Fruit fly (Drosophila melanogaster) whole organism, pupa: ENCODE measurements around the gene mag.
"Not testable (repeated sequence)": the region's sequence is repeated elsewhere in the genome, so short reads cannot be mapped to it uniquely, and the experiment has no call there.

Experiments
- CG10348 ChIP-seq: fragments of 200-800 bp; sonication (Bioruptor generic); IDR thresholded peaks from 2 replicates; pipeline ENCODE4 v1.3.6; 2022; ENCODE audit warnings: missing biosample characterization, missing genetic modification characterization
- CG12605 ChIP-seq: fragments of 200-800 bp; sonication (Bioruptor generic); IDR thresholded peaks from 2 replicates; pipeline ENCODE4 v1.3.6; 2022; ENCODE audit warnings: missing biosample characterization, missing genetic modification characterization
- CG13204 ChIP-seq: fragments of 200-800 bp; sonication (Bioruptor generic); optimal IDR thresholded peaks from 2 replicates; lab custom pipeline; 2018; ENCODE audit warnings: missing biosample characterization, mild to moderate bottlenecking, missing genetic modification characterization, moderate library complexity
- CG14655 ChIP-seq: fragments of 200-800 bp; sonication (Bioruptor generic); optimal IDR thresholded peaks from 3 replicates; lab custom pipeline; 2017; ENCODE audit warnings: mild to moderate bottlenecking, missing biosample characterization, missing genetic modification reagents, missing genetic modification characterization
- CG15710 ChIP-seq: fragments of 200-800 bp; sonication (Bioruptor generic); optimal IDR thresholded peaks from 2 replicates; lab custom pipeline; 2018; ENCODE audit warnings: missing biosample characterization, mild to moderate bottlenecking, missing genetic modification characterization, moderate library complexity
- CG17806 ChIP-seq: fragments of 200-800 bp; sonication (Bioruptor generic); optimal IDR thresholded peaks from 2 replicates; lab custom pipeline; 2018; ENCODE audit warnings: missing biosample characterization, mild to moderate bottlenecking, missing genetic modification characterization, moderate library complexity
- CG32121 ChIP-seq: fragments of 200-800 bp; sonication (Bioruptor generic); IDR thresholded peaks from 2 replicates; pipeline ENCODE4 v1.3.6; 2022; ENCODE audit warnings: missing biosample characterization, missing genetic modification characterization
- CG34367 ChIP-seq: fragments of 200-800 bp; sonication (Bioruptor generic); optimal IDR thresholded peaks from 2 replicates; lab custom pipeline; 2018; ENCODE audit warnings: missing biosample characterization, mild to moderate bottlenecking, missing genetic modification characterization
- CG4496 ChIP-seq: fragments of 200-800 bp; sonication (Bioruptor generic); IDR thresholded peaks from 3 replicates; pipeline ENCODE4 v1.3.6; 2022; ENCODE audit warnings: missing biosample characterization, missing genetic modification characterization
- CG8159 ChIP-seq: fragments of 200-800 bp; sonication (Bioruptor generic); optimal IDR thresholded peaks from 3 replicates; lab custom pipeline; 2018; ENCODE audit warnings: missing biosample characterization, mild to moderate bottlenecking, missing genetic modification characterization, moderate library complexity
- CG8301 ChIP-seq: fragments of 200-800 bp; sonication (Bioruptor generic); optimal IDR thresholded peaks from 2 replicates; lab custom pipeline; 2018; ENCODE audit warnings: missing biosample characterization, mild to moderate bottlenecking, missing genetic modification characterization
- CG9948 ChIP-seq: fragments of 200-800 bp; sonication (Bioruptor generic); optimal IDR thresholded peaks from 2 replicates; lab custom pipeline; 2018; ENCODE audit warnings: missing biosample characterization, mild to moderate bottlenecking, missing genetic modification characterization, moderate library complexity
- D1 ChIP-seq: fragments of 200-800 bp; sonication (Bioruptor generic); optimal IDR thresholded peaks from 2 replicates; lab custom pipeline; 2018; ENCODE audit warnings: missing biosample characterization, mild to moderate bottlenecking, missing genetic modification characterization, moderate library complexity
- EcR ChIP-seq: fragments of 200-800 bp; sonication (Bioruptor generic); optimal IDR thresholded peaks from 3 replicates; lab custom pipeline; 2019; ENCODE audit warnings: missing biosample characterization, missing genetic modification characterization, mild to moderate bottlenecking, moderate library complexity, missing genetic modification reagents
- Ets98B ChIP-seq: fragments of 200-800 bp; sonication (Bioruptor generic); IDR thresholded peaks from 2 replicates; pipeline ENCODE4 v1.3.6; 2022; ENCODE audit warnings: missing biosample characterization, missing genetic modification characterization
- Pif1A ChIP-seq: fragments of 200-800 bp; sonication (Bioruptor generic); optimal IDR thresholded peaks from 3 replicates; lab custom pipeline; 2016; ENCODE audit warnings: missing biosample characterization, missing genetic modification characterization
- Pif1B ChIP-seq: fragments of 200-800 bp; sonication (Bioruptor generic); optimal IDR thresholded peaks from 3 replicates; lab custom pipeline; 2016; ENCODE audit warnings: missing biosample characterization, missing genetic modification characterization
- Snoo ChIP-seq: fragments of 200-800 bp; sonication (Bioruptor generic); optimal IDR thresholded peaks from 3 replicates; lab custom pipeline; 2017; ENCODE audit warnings: missing biosample characterization, mild to moderate bottlenecking, missing genetic modification characterization, inconsistent platforms
- fd96Ca ChIP-seq: fragments of 200-800 bp; sonication (Bioruptor generic); IDR thresholded peaks from 3 replicates; pipeline ENCODE4 v1.3.6; 2022; ENCODE audit warnings: missing biosample characterization, missing genetic modification characterization
- gl ChIP-seq: fragments of 200-800 bp; sonication (Bioruptor generic); optimal IDR thresholded peaks from 2 replicates; lab custom pipeline; 2018; ENCODE audit warnings: missing biosample characterization, mild to moderate bottlenecking, missing genetic modification characterization
- rn ChIP-seq: fragments of 200-800 bp; sonication (Bioruptor generic); IDR thresholded peaks from 2 replicates; pipeline ENCODE4 v1.3.6; 2022; ENCODE audit warnings: missing biosample characterization, missing genetic modification characterization

mag gene

DNA sequence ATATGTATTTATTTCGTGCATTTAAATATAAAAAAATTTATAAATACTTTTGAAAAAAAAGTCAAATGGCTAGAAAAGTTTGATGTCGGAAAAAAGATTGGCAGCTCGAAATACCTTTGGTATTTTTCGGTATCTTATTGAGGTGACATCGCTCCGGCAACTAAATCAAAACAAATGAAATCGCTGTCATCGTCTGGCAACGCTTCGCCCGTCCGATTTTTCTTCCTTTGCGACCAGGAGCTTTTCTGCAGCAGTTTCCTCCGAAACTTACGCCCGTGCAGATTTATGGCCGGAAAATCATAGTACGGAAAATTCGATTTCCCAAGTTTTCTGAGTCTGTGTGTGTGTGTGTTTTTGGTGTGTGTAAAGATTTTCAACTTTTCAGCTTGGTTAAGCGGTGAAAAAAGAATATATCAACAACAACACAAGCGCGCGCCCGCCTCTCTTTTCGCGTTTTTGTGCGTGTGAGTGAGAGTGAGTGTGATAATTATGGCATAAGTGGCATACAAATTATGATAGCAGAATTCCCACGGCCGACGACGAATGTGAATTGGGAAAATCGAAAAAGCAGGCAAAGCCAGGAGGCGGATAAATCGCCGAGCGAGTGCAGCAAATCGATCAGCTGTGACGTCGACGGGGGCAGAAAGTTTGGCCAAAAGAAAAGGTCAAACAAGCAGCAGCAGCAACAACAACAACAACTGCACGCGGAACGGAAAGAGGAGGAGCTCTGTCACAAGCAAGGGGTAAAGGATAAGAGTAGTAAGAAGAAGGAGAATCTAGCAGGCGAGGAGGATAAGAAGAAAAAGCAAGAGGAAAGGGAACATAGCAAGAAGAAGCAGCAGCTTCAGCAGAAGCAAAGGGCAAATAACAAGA is 36.9 kb downstream of the mag start, which contains the start of gene CG32425:
TSS of gene CG32425 (plus strand) at position 200 of the 873 bp plus-strand sequence.
- peak; percentile 61; the same call in 1 of the 3 replicates for TF ChIP-seq CG4496
- TF ChIP-seq CG17806: peak; percentile 1
- TF ChIP-seq Ets98B (GFP tag; lab: Robert Waterston, UW): 0 out of 2 replicates have a peak, but pooled peaks have one; percentile 19
- TF ChIP-seq gl (tag; lab: Kevin White, UChicago): peak; percentile 26
- no peak for TF ChIP-seq Pif1B (GFP tag; lab: Kevin White, UChicago)
- peak; percentile 32 for TF ChIP-seq EcR (GFP tag; lab: Kevin White, UChicago)
- TF ChIP-seq, all 21 proteins: peak for 5

DNA sequence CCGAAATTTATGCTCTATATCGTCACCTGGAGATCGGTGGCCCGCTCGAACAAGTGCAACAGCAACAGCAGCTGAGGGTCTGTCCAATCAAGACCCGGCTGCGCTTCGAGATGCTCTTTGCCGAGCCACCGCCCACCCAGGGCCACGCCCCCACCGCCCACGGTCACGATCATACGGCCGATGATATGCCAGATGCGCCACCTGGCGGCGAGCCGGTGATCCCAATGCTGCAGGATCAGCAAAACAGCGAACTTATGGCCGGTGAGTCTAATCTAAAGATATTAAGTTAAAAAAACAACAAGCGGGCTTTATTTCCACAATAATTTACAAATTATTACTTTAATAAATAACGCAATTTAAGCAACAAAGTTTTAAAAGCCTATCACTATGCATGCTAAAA is 37.7 kb downstream of the mag start:
- TF ChIP-seq CG32121 (GFP tag; lab: Robert Waterston, UW): 0 out of 2 replicates have a peak, but pooled peaks have one; percentile 18
- TF ChIP-seq D1: peak; percentile 29
- TF ChIP-seq rn: no peak
- TF ChIP-seq Pif1B (GFP tag; lab: Kevin White, UChicago): no peak

DNA sequence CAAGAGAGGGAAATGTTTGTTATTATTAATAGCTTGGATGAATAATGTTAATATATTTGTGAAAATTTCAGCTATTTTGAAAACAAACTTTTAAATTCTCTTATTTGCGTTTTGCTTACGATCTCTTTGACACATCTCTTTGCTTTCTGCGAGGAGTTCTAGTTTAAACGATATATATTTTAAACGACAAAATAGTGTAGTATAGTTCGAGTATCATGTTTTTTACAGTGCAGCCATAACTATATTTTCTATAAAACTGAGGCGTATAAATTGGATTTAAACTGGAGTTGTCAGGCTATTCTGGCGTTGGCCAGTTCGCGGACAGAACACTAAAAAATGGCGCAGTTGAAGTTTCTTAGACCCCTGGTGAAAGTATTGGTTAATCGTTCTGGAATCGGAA is 39.1 kb downstream of the mag start, which contains the start of gene CG18281:
TSS of gene CG18281 (plus strand) at position 301 of the 400 bp plus-strand sequence.
- not testable (repeated sequence) for TF ChIP-seq CG9948 (tag; lab: Kevin White, UChicago); CG10348 (GFP tag; lab: Robert Waterston, UW); CG15710

DNA sequence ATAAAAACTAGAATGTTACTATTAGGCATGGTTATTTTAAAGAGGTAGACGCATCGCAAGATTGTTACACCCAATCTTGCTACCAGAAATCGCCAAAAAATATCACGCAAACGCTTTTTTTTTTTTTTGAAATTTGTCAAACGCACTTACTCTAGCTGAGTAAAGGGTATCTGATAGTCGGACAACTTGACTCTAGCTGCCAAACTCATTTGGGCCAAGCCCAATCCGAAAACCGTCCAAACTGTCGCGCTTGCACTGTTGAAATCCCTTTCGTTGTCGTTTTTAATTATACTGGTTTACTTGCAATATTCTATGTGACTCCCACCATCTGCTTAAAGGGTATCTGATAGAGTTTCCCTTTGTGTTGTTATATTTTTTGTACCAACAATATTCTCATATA is 42.8 kb downstream of the mag start:
- TF ChIP-seq EcR (GFP tag; lab: Kevin White, UChicago) (no peak), CG15710 (no peak)

DNA sequence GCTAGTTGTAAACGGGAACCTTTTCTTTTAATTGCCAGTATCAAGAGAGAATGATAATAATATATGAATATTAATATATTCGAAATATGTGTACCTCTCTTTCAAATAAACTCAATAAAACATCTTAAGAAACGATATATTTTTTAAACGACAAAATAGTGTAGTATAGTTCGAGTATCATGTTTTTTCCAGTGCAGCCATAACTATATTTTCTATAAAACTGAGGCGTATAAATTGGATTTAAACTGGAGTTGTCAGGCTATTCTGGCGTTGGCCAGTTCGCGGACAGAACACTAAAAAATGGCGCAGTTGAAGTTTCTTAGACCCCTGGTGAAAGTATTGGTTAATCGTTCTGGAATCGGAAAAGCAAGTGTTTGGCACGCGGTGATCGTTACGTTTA is 43.4 kb downstream of the mag start, which contains the start of gene CG17637:
TSS of gene CG17637 (plus strand) at position 301 of the 400 bp plus-strand sequence.
- not testable (repeated sequence) for TF ChIP-seq CG4496; EcR (GFP tag; lab: Kevin White, UChicago); fd96Ca (GFP tag; lab: Robert Waterston, UW)

DNA sequence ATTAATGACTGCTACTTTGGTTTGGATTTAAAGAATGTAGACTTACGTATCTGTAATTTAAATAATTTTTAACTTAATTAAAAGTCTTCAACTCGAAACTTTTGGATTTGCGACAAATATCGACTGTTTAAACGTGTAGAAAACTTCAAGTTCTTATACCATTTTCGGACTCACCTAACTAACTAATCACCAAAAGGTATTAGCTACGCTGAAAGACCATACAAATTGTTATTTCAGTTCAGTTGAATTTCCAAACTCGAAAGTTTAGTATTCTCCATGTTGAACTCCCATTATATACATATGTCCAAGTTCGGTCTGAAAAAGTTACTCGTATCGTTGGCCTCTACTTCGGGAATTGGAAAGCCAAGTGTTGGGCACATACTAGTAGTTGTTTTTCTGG is 45.2 kb downstream of the mag start, which contains the start of gene CG5078:
TSS of gene CG5078 (plus strand) at position 301 of the 400 bp plus-strand sequence.
- TF ChIP-seq CG8301 (tag; lab: Kevin White, UChicago) (no peak), CG34367 (tag; lab: Kevin White, UChicago) (no peak), CG32121 (GFP tag; lab: Robert Waterston, UW) (no peak), CG4496 (no peak), CG14655 (GFP tag; lab: Kevin White, UChicago) (no peak), Ets98B (GFP tag; lab: Robert Waterston, UW) (no peak), CG13204 (no peak), EcR (GFP tag; lab: Kevin White, UChicago) (no peak), rn (no peak), CG8159 (no peak)
- TF ChIP-seq, all 21 proteins: peak for 0

DNA sequence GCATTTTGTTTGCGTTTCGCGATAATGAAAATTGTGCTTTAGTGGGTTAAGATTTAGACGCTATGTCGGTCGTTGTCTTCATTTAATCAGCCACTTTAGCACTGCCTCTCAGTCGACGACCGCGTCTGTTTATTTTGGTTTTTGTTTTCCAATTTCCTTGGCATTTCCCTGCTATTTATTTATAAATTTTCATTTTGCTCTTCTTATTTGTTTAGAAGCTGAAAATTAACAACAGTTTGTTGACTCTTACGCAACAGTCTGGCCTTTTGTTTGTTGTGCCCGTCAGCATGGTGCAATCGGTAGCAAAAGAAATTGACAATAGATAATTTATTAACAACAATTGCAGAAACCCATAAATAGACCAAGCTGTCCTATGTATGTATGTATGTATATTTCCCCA is 47.1 kb downstream of the mag start:
- TF ChIP-seq Ets98B (GFP tag; lab: Robert Waterston, UW) (peak; percentile 7; the same call in 1 of the 2 replicates), EcR (GFP tag; lab: Kevin White, UChicago) (no peak)

DNA sequence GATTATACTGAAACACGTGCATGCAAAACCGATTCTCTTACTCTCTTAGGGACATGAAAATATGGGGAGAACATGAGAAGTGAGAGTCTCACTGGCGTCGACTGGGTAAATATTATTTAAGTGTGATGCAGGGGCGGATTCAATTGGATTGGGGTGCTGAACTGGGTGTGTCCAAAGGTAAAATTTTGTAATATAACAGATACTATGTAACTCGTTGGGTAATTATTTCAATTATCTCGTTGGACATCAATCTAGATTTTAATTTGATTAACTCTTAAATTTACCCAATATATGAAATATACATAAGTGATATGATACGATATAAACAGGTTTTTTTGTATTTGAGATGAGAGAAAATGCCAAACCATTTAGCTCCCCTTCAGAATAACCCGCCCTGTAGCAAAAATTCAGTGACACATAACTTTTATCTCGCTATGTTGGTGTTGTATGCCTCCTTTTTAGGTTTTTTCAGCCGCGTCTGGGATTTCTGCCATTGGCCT is 47.7 kb downstream of the mag start:
- TF ChIP-seq Pif1A (GFP tag; lab: Kevin White, UChicago): peak; percentile 91
- peak; percentile 82 for TF ChIP-seq CG34367 (tag; lab: Kevin White, UChicago)
- peak; percentile 89; the same call in 2 of the 3 replicates for TF ChIP-seq CG4496
- peak; percentile 88 for TF ChIP-seq Snoo (tag; lab: Kevin White, UChicago)
- TF ChIP-seq Pif1B (GFP tag; lab: Kevin White, UChicago): peak; percentile 87
- TF ChIP-seq fd96Ca (GFP tag; lab: Robert Waterston, UW): peak; percentile 90
- TF ChIP-seq CG10348 (GFP tag; lab: Robert Waterston, UW): peak; percentile 61
- TF ChIP-seq EcR (GFP tag; lab: Kevin White, UChicago): peak; percentile 59
- TF ChIP-seq Ets98B (GFP tag; lab: Robert Waterston, UW): peak; percentile 89
- peak; percentile 83 for TF ChIP-seq CG8301 (tag; lab: Kevin White, UChicago)
- peak; percentile 91 for TF ChIP-seq CG15710
- TF ChIP-seq CG13204: no peak
- peak; percentile 87 for TF ChIP-seq CG9948 (tag; lab: Kevin White, UChicago)
- TF ChIP-seq CG17806: peak; percentile 89
- peak; percentile 89 for TF ChIP-seq CG14655 (GFP tag; lab: Kevin White, UChicago)
- peak; percentile 39; the same call in 1 of the 2 replicates for TF ChIP-seq rn
- peak; percentile 78 for TF ChIP-seq D1
- TF ChIP-seq CG8159: peak; percentile 93
- TF ChIP-seq CG32121 (GFP tag; lab: Robert Waterston, UW): peak; percentile 88
- peak; percentile 65 for TF ChIP-seq CG12605 (GFP tag; lab: Robert Waterston, UW)
- peak; percentile 75 for TF ChIP-seq gl (tag; lab: Kevin White, UChicago)
